Fruit fly (Drosophila melanogaster) whole organism, embryonic: Measurements from ENCODE around the gene CG6015.

Source experiments
- ATbp ChIP-seq: fragments of 200-800 bp; sonication (Bioruptor generic); optimal IDR thresholded peaks from 2 replicates; lab custom pipeline; 2017; ENCODE audit warnings: missing biosample characterization, mild to moderate bottlenecking, missing genetic modification characterization, missing genetic modification reagents
- Aef1 ChIP-seq: fragments of 200-800 bp; sonication (Bioruptor generic); IDR thresholded peaks from 3 replicates; pipeline ENCODE4 v1.3.6; 2022; ENCODE audit warnings: missing biosample characterization, missing genetic modification characterization
- Atf6 ChIP-seq: fragments of 200-800 bp; sonication (Bioruptor generic); IDR thresholded peaks from 2 replicates; pipeline ENCODE4 v1.3.6; 2022; ENCODE audit warnings: missing biosample characterization, missing genetic modification characterization
- Bdp1 ChIP-seq: fragments of 200-800 bp; sonication (Bioruptor generic); optimal IDR thresholded peaks from 3 replicates; lab custom pipeline; 2016; ENCODE audit warnings: missing biosample characterization, missing genetic modification characterization
- BtbVII ChIP-seq: fragments of 200-800 bp; sonication (Bioruptor generic); optimal IDR thresholded peaks from 3 replicates; lab custom pipeline; 2017; ENCODE audit warnings: missing biosample characterization, mild to moderate bottlenecking, missing genetic modification characterization
- CG10565 ChIP-seq: fragments of 200-800 bp; sonication (Bioruptor generic); optimal IDR thresholded peaks from 3 replicates; lab custom pipeline; 2016; ENCODE audit warnings: missing biosample characterization, mild to moderate bottlenecking, missing genetic modification characterization
- CG11085 ChIP-seq: fragments of 200-800 bp; sonication (Bioruptor generic); IDR thresholded peaks from 2 replicates; pipeline ENCODE4 v1.3.6; 2022; ENCODE audit warnings: missing biosample characterization, missing genetic modification characterization
- CG11093 ChIP-seq: fragments of 200-800 bp; sonication (Bioruptor generic); IDR thresholded peaks from 3 replicates; pipeline ENCODE4 v1.3.6; 2022; ENCODE audit warnings: missing biosample characterization, missing genetic modification characterization
- CG11398 ChIP-seq: fragments of 200-800 bp; sonication (Bioruptor generic); optimal IDR thresholded peaks from 2 replicates; lab custom pipeline; 2016; ENCODE audit warnings: missing biosample characterization, missing genetic modification characterization
- CG17612 ChIP-seq: fragments of 200-800 bp; sonication (Bioruptor generic); IDR thresholded peaks from 2 replicates; pipeline ENCODE4 v1.3.6; 2022; ENCODE audit warnings: missing biosample characterization, missing genetic modification characterization
- CG18011 ChIP-seq: fragments of 200-800 bp; sonication (Bioruptor generic); optimal IDR thresholded peaks from 2 replicates; lab custom pipeline; 2017; ENCODE audit warnings: missing biosample characterization, missing genetic modification characterization, mild to moderate bottlenecking, moderate library complexity, missing genotype
- CG18476 ChIP-seq: fragments of 200-800 bp; sonication (Bioruptor generic); optimal IDR thresholded peaks from 2 replicates; lab custom pipeline; 2016; ENCODE audit warnings: missing biosample characterization, mild to moderate bottlenecking, missing genetic modification characterization
- CG30020 ChIP-seq: fragments of 200-800 bp; optimal IDR thresholded peaks from 2 replicates; lab custom pipeline; 2019; ENCODE audit warnings: missing biosample characterization, mild to moderate bottlenecking, missing genetic modification characterization, moderate library complexity
- CG30431 ChIP-seq: fragments of 200-800 bp; sonication (Bioruptor generic); optimal IDR thresholded peaks from 2 replicates; lab custom pipeline; 2017; ENCODE audit warnings: missing biosample characterization, missing genetic modification characterization
- CG3065 ChIP-seq: fragments of 200-800 bp; sonication (Bioruptor generic); optimal IDR thresholded peaks from 2 replicates; lab custom pipeline; 2016; ENCODE audit warnings: missing biosample characterization, missing genetic modification characterization
- CG3281 ChIP-seq: fragments of 200-800 bp; sonication (Bioruptor generic); optimal IDR thresholded peaks from 3 replicates; lab custom pipeline; 2017; ENCODE audit warnings: missing biosample characterization, mild to moderate bottlenecking, missing genetic modification characterization
- CG6765 ChIP-seq: fragments of 200-800 bp; sonication (Bioruptor generic); optimal IDR thresholded peaks from 3 replicates; lab custom pipeline; 2017; ENCODE audit warnings: missing biosample characterization, mild to moderate bottlenecking, missing genetic modification characterization
- CG8478 ChIP-seq: fragments of >200 bp; optimal IDR thresholded peaks from 2 replicates; lab custom pipeline; 2018
- CoRest ChIP-seq: fragments of 200-800 bp; sonication (Bioruptor generic); optimal IDR thresholded peaks from 3 replicates; lab custom pipeline; 2018; ENCODE audit warnings: missing biosample characterization, mild to moderate bottlenecking, missing genetic modification characterization, moderate library complexity
- D ChIP-seq, 2 experiments: fragments of 200-800 bp in 1 of 2; fragments of >200 bp in 1 of 2; sonication (Bioruptor generic) in 1 of 2; optimal IDR thresholded peaks; 2 replicates in 1 of 2; 3 replicates in 1 of 2; lab custom pipeline; 2017; ENCODE audit warnings: mild to moderate bottlenecking in 1 of 2, missing biosample characterization in 1 of 2, missing genetic modification characterization in 1 of 2, missing genetic modification reagents in 1 of 2
- D19B ChIP-seq: fragments of 200-800 bp; sonication (Bioruptor generic); optimal IDR thresholded peaks from 2 replicates; lab custom pipeline; 2017; ENCODE audit warnings: missing biosample characterization, mild to moderate bottlenecking, missing genetic modification characterization
- Ets65A ChIP-seq: fragments of 200-800 bp; sonication (Bioruptor generic); peaks from one replicate; lab custom pipeline; 2016; ENCODE audit warnings: missing biosample characterization, missing genetic modification characterization
- Hr3 ChIP-seq: fragments of 200-800 bp; sonication (Bioruptor generic); optimal IDR thresholded peaks from 3 replicates; lab custom pipeline; 2016; ENCODE audit warnings: missing biosample characterization, missing genetic modification characterization
- Hr78 ChIP-seq, 2 experiments: fragments of 200-800 bp in 1 of 2; fragments of >200 bp in 1 of 2; sonication (Bioruptor generic) in 1 of 2; optimal IDR thresholded peaks; 2 replicates each; lab custom pipeline; 2017 to 2019; ENCODE audit warnings: missing biosample characterization in 2 of 2, missing genetic modification characterization in 2 of 2, mild to moderate bottlenecking in 1 of 2, moderate library complexity in 1 of 2
- MBD-R2 ChIP-seq: fragments of 200-800 bp; sonication (Bioruptor generic); IDR thresholded peaks from 2 replicates; pipeline ENCODE4 v1.3.6; 2022; ENCODE audit warnings: missing biosample characterization, missing genetic modification characterization
- Myb ChIP-seq: fragments of 200-800 bp; sonication (Bioruptor generic); optimal IDR thresholded peaks from 2 replicates; lab custom pipeline; 2016; ENCODE audit warnings: missing biosample characterization, missing genetic modification characterization
- NFAT ChIP-seq: fragments of 200-800 bp; sonication (Bioruptor generic); IDR thresholded peaks from 2 replicates; pipeline ENCODE4 v1.3.6; 2022; ENCODE audit warnings: missing biosample characterization, missing genetic modification characterization
- NfI ChIP-seq: fragments of 200-800 bp; sonication (Bioruptor generic); optimal IDR thresholded peaks from 3 replicates; lab custom pipeline; 2018; ENCODE audit warnings: missing biosample characterization, mild to moderate bottlenecking, missing genetic modification characterization, moderate library complexity
- Sox102F ChIP-seq: fragments of 200-800 bp; sonication (Bioruptor generic); optimal IDR thresholded peaks from 2 replicates; lab custom pipeline; 2018; ENCODE audit warnings: missing biosample characterization, mild to moderate bottlenecking, missing genetic modification characterization, moderate library complexity
- Usf ChIP-seq: fragments of 200-800 bp; sonication (Bioruptor generic); optimal IDR thresholded peaks from 2 replicates; lab custom pipeline; 2017; ENCODE audit warnings: missing genotype, missing biosample characterization, missing genetic modification characterization
- Vsx1 ChIP-seq: fragments of 200-800 bp; sonication (Bioruptor generic); optimal IDR thresholded peaks from 2 replicates; lab custom pipeline; 2017; ENCODE audit warnings: missing biosample characterization, mild to moderate bottlenecking, missing genetic modification characterization, missing genetic modification reagents
- az2 ChIP-seq: fragments of 200-800 bp; sonication (Bioruptor generic); optimal IDR thresholded peaks from 3 replicates; lab custom pipeline; 2016; ENCODE audit warnings: missing biosample characterization, missing genetic modification characterization
- chif ChIP-seq, 2 experiments: fragments of 200-800 bp; sonication (Bioruptor generic); optimal IDR thresholded peaks; 3 replicates each; lab custom pipeline; 2016; ENCODE audit warnings: missing biosample characterization in 2 of 2, missing genetic modification characterization in 2 of 2
- ems ChIP-seq: fragments of 200-800 bp; sonication (Bioruptor generic); optimal IDR thresholded peaks from 3 replicates; lab custom pipeline; 2016; ENCODE audit warnings: missing biosample characterization, missing genetic modification characterization
- h ChIP-seq: fragments of >200 bp; optimal IDR thresholded peaks from 2 replicates; lab custom pipeline; 2017
- hth ChIP-seq: fragments of >200 bp; optimal IDR thresholded peaks from 2 replicates; lab custom pipeline; 2017; ENCODE audit warnings: inconsistent platforms
- kay ChIP-seq: fragments of 200-800 bp; sonication (Bioruptor generic); optimal IDR thresholded peaks from 2 replicates; lab custom pipeline; 2016; ENCODE audit warnings: missing biosample characterization, missing genetic modification characterization
- lov ChIP-seq, 2 experiments: fragments of 200-800 bp in 1 of 2; fragments of >200 bp in 1 of 2; sonication (Bioruptor generic) in 1 of 2; IDR thresholded peaks in 1 of 2; optimal IDR thresholded peaks in 1 of 2; 2 replicates in 1 of 2; 3 replicates in 1 of 2; pipeline versions ENCODE4 v1.3.6 to Lab custom; 2017 to 2022; ENCODE audit warnings: missing biosample characterization in 1 of 2, missing genetic modification characterization in 1 of 2
- maf-S ChIP-seq: fragments of 200-800 bp; sonication (Bioruptor generic); optimal IDR thresholded peaks from 2 replicates; lab custom pipeline; 2016; ENCODE audit warnings: missing biosample characterization, missing genetic modification characterization
- nmo ChIP-seq: fragments of 200-800 bp; sonication (Bioruptor generic); optimal IDR thresholded peaks from 2 replicates; lab custom pipeline; 2018; ENCODE audit warnings: missing biosample characterization, mild to moderate bottlenecking, missing genetic modification characterization, moderate library complexity
- otp ChIP-seq: fragments of 200-800 bp; sonication (Bioruptor generic); IDR thresholded peaks from 3 replicates; pipeline ENCODE4, ENCODE4 v1.3.6; 2022; ENCODE audit warnings: missing biosample characterization, missing genetic modification characterization
- schlank ChIP-seq: fragments of 200-800 bp; sonication (Bioruptor generic); optimal IDR thresholded peaks from 2 replicates; lab custom pipeline; 2018; ENCODE audit warnings: missing biosample characterization, mild to moderate bottlenecking, missing genetic modification characterization
- sens-2 ChIP-seq: fragments of 200-800 bp; sonication (Bioruptor generic); IDR thresholded peaks from 2 replicates; pipeline ENCODE4 v1.3.6; 2022; ENCODE audit warnings: missing biosample characterization, missing genetic modification characterization
- sim ChIP-seq: fragments of 200-800 bp; sonication (Bioruptor generic); IDR thresholded peaks from 2 replicates; pipeline ENCODE4 v1.3.6; 2022; ENCODE audit warnings: missing biosample characterization, missing genetic modification characterization
- slbo ChIP-seq: fragments of 200-800 bp; sonication (Bioruptor generic); IDR thresholded peaks from 2 replicates; pipeline ENCODE4 v1.3.6; 2022; ENCODE audit warnings: missing biosample characterization, missing genetic modification characterization
- sna ChIP-seq: fragments of 200-800 bp; sonication (Bioruptor generic); IDR thresholded peaks from 2 replicates; pipeline ENCODE4 v1.3.6; 2022; ENCODE audit warnings: missing biosample characterization, missing genetic modification characterization; ENCODE audit not compliant: partially characterized antibody
- stc ChIP-seq: fragments of 200-800 bp; sonication (Bioruptor generic); IDR thresholded peaks from 2 replicates; pipeline ENCODE4 v1.3.6; 2022; ENCODE audit warnings: missing biosample characterization, missing genetic modification characterization
- tio ChIP-seq: fragments of 200-800 bp; sonication (Bioruptor generic); optimal IDR thresholded peaks from 2 replicates; lab custom pipeline; 2017; ENCODE audit warnings: missing biosample characterization, missing genetic modification characterization, inconsistent platforms
- twi ChIP-seq: fragments of 200-800 bp; optimal IDR thresholded peaks from 2 replicates; lab custom pipeline; 2019; ENCODE audit warnings: missing biosample characterization, mild to moderate bottlenecking, missing genetic modification characterization, moderate library complexity
- wdn ChIP-seq: fragments of 200-800 bp; sonication (Bioruptor generic); IDR thresholded peaks from 2 replicates; pipeline ENCODE4 v1.3.6; 2022; ENCODE audit warnings: missing biosample characterization, missing genetic modification characterization
- zen ChIP-seq: fragments of 200-800 bp; sonication (Bioruptor generic); optimal IDR thresholded peaks from 3 replicates; lab custom pipeline; 2018; ENCODE audit warnings: missing biosample characterization, mild to moderate bottlenecking, missing genetic modification characterization, moderate library complexity

Gene CG6015

dm6 chr3R:22039480-22039879 is 5.4 kb upstream of the CG6015 start (continued):
- TF ChIP-seq CG6765 (GFP tag; lab: Kevin White, UChicago) (no peak), CG11085 (GFP tag; lab: Robert Waterston, UW) (0 out of 2 replicates have a peak, but pooled peaks have one; percentile 10), maf-S (GFP tag; lab: Kevin White, UChicago) (no peak), MBD-R2 (GFP tag; lab: Robert Waterston, UW) (no peak), twi (tag; lab: Kevin White, UChicago) (no peak), Ets65A (peak; percentile 33), zen (no peak), Usf (GFP tag; lab: Kevin White, UChicago) (no peak), ems (GFP tag; lab: Kevin White, UChicago) (peak; percentile 29), D (optimal IDR thresholded peaks at IDR 0.05; lab: Kevin White, UChicago) (no peak), D (GFP tag; optimal IDR thresholded peaks at IDR 0.05; lab: Kevin White, UChicago) (no peak), D19B (GFP tag; lab: Kevin White, UChicago) (no peak), tio (GFP tag; lab: Kevin White, UChicago) (no peak), chif (GFP tag; optimal IDR thresholded peaks at IDR 0.05; lab: Kevin White, UChicago) (peak in 1 of 2 experiments; percentile 9), BtbVII (no peak), CG17612 (GFP tag; lab: Robert Waterston, UW) (no peak), CG18476 (peak; percentile 18), sim (GFP tag; lab: Robert Waterston, UW) (peak; percentile 74; the same call in 1 of the 2 replicates), az2 (GFP tag; lab: Kevin White, UChicago) (peak; percentile 71), lov (optimal IDR thresholded peaks at IDR 0.05; lab: Kevin White, UChicago) (no peak), lov (GFP tag; IDR thresholded peaks at IDR 0.05; lab: Robert Waterston, UW) (peak; percentile 82; the same call in 2 of the 3 replicates), CG30431 (GFP tag; lab: Kevin White, UChicago) (peak; percentile 4), NfI (GFP tag; lab: Kevin White, UChicago) (no peak), Vsx1 (GFP tag; lab: Kevin White, UChicago) (no peak), CG10565 (GFP tag; lab: Kevin White, UChicago) (no peak), Hr3 (peak; percentile 25), schlank (tag; lab: Kevin White, UChicago) (no peak), Bdp1 (peak; percentile 13), nmo (GFP tag; lab: Kevin White, UChicago) (peak; percentile 24), CG30020 (no peak), stc (GFP tag; lab: Robert Waterston, UW) (peak; percentile 82), Hr78 (GFP tag; optimal IDR thresholded peaks at IDR 0.05; lab: Kevin White, UChicago) (peak in 1 of 2 experiments; percentile 62), CG3065 (GFP tag; lab: Kevin White, UChicago) (no peak), Myb (GFP tag; lab: Kevin White, UChicago) (no peak), CG8478 (no peak), sna (GFP tag; lab: Robert Waterston, UW) (peak; percentile 17; the same call in 1 of the 2 replicates), h (lab: Kevin White, UChicago) (no peak), kay (GFP tag; lab: Kevin White, UChicago) (no peak), Atf6 (0 out of 2 replicates have a peak, but pooled peaks have one; percentile 27), CG11093 (peak; percentile 52; the same call in 2 of the 3 replicates), ATbp (GFP tag; lab: Kevin White, UChicago) (peak; percentile 58), wdn (no peak), NFAT (GFP tag; lab: Robert Waterston, UW) (0 out of 2 replicates have a peak, but pooled peaks have one; percentile 5), CG18011 (GFP tag; lab: Kevin White, UChicago) (no peak), slbo (GFP tag; lab: Robert Waterston, UW) (peak; percentile 36; the same call in 1 of the 2 replicates), otp (GFP tag; lab: Robert Waterston, UW) (peak; percentile 68; the same call in 1 of the 3 replicates), sens-2 (GFP tag; lab: Robert Waterston, UW) (peak; percentile 38; the same call in 1 of the 2 replicates), Aef1 (GFP tag; lab: Robert Waterston, UW) (no peak; the same call in 2 of the 3 replicates), Sox102F (GFP tag; lab: Kevin White, UChicago) (no peak), CG3281 (GFP tag; lab: Kevin White, UChicago) (no peak), hth (lab: Kevin White, UChicago) (no peak), CG11398 (GFP tag; lab: Kevin White, UChicago) (no peak), CoRest (tag; lab: Kevin White, UChicago) (peak; percentile 27)
